Worm (Caenorhabditis elegans) whole organism, late embryonic: ENCODE measurements around the gene mec-14.

Experiments
- C08G9.2 ChIP-seq: sonication (generic microtip); optimal IDR thresholded peaks from 2 replicates; lab custom pipeline; 2016; ENCODE audit warnings: mild to moderate bottlenecking, missing genetic modification characterization, moderate library complexity, missing compliant biosample characterization
- C38D4.7 ChIP-seq: fragments of 200-800 bp; sonication (Bioruptor generic); optimal IDR thresholded peaks from 2 replicates; lab custom pipeline; 2018; ENCODE audit warnings: mild to moderate bottlenecking, missing genetic modification characterization, moderate library complexity, missing compliant biosample characterization
- K09A11.1 ChIP-seq: sonication (generic microtip); optimal IDR thresholded peaks from 2 replicates; lab custom pipeline; 2017; ENCODE audit warnings: antibody characterized with exemption, mild to moderate bottlenecking, missing genetic modification characterization, missing compliant biosample characterization; ENCODE audit not compliant: insufficient read depth
- ahr-1 ChIP-seq: sonication (generic microtip); optimal IDR thresholded peaks from 2 replicates; lab custom pipeline; 2016; ENCODE audit warnings: missing genetic modification characterization, missing compliant biosample characterization
- ceh-18 ChIP-seq: sonication (generic microtip); optimal IDR thresholded peaks from 2 replicates; lab custom pipeline; 2016; ENCODE audit warnings: missing genetic modification characterization, missing compliant biosample characterization
- ceh-2 ChIP-seq: sonication (generic microtip); optimal IDR thresholded peaks from 2 replicates; lab custom pipeline; 2016; ENCODE audit warnings: missing genotype, missing genetic modification characterization, missing compliant biosample characterization
- ceh-24 ChIP-seq: sonication (generic microtip); optimal IDR thresholded peaks from 2 replicates; lab custom pipeline; 2016; ENCODE audit warnings: mild to moderate bottlenecking, missing genetic modification characterization, missing compliant biosample characterization
- ceh-30 ChIP-seq: fragments of 150-350 bp; optimal IDR thresholded peaks from 2 replicates; lab custom pipeline; 2014; ENCODE audit warnings: missing biosample characterization, missing genetic modification characterization
- ceh-31 ChIP-seq: sonication (generic microtip); optimal IDR thresholded peaks from 2 replicates; lab custom pipeline; 2016; ENCODE audit warnings: missing genetic modification characterization, missing compliant biosample characterization
- ceh-34 ChIP-seq: sonication (generic microtip); optimal IDR thresholded peaks from 2 replicates; lab custom pipeline; 2016; ENCODE audit warnings: mild to moderate bottlenecking, missing genetic modification characterization, missing compliant biosample characterization
- ceh-9 ChIP-seq: sonication (generic microtip); optimal IDR thresholded peaks from 2 replicates; lab custom pipeline; 2016; ENCODE audit warnings: mild to moderate bottlenecking, missing genetic modification characterization, inconsistent platforms, missing compliant biosample characterization
- dmd-4 ChIP-seq: sonication (generic microtip); optimal IDR thresholded peaks from 2 replicates; lab custom pipeline; 2016; ENCODE audit warnings: borderline replicate concordance, missing genetic modification characterization, missing compliant biosample characterization
- dve-1 ChIP-seq: sonication (generic microtip); optimal IDR thresholded peaks from 2 replicates; lab custom pipeline; 2017; ENCODE audit warnings: antibody characterized with exemption, mild to moderate bottlenecking, missing genetic modification characterization, missing compliant biosample characterization
- elt-2 ChIP-seq: sonication (generic microtip); optimal IDR thresholded peaks from 2 replicates; lab custom pipeline; 2016; ENCODE audit warnings: missing genetic modification reagents, missing genetic modification characterization, missing compliant biosample characterization
- elt-4 ChIP-seq: sonication (generic microtip); optimal IDR thresholded peaks from 2 replicates; lab custom pipeline; 2016; ENCODE audit warnings: missing genetic modification characterization, missing compliant biosample characterization
- ets-4 ChIP-seq: sonication (generic microtip); optimal IDR thresholded peaks from 2 replicates; lab custom pipeline; 2016; ENCODE audit warnings: missing genetic modification characterization, missing compliant biosample characterization
- fax-1 ChIP-seq: sonication (generic microtip); optimal IDR thresholded peaks from 2 replicates; lab custom pipeline; 2016; ENCODE audit warnings: missing genotype, missing genetic modification characterization, missing compliant biosample characterization
- gmeb-2 ChIP-seq: sonication (generic microtip); optimal IDR thresholded peaks from 2 replicates; lab custom pipeline; 2016; ENCODE audit warnings: missing genetic modification characterization, inconsistent platforms, missing compliant biosample characterization
- hlh-15 ChIP-seq: sonication (generic microtip); optimal IDR thresholded peaks from 2 replicates; lab custom pipeline; 2016; ENCODE audit warnings: missing genetic modification characterization, missing compliant biosample characterization
- hlh-30 ChIP-seq: sonication (generic microtip); optimal IDR thresholded peaks from 2 replicates; lab custom pipeline; 2017; ENCODE audit warnings: antibody characterized with exemption, missing genetic modification characterization, missing compliant biosample characterization; ENCODE audit not compliant: insufficient read depth
- hlh-6 ChIP-seq: sonication (generic microtip); optimal IDR thresholded peaks from 2 replicates; lab custom pipeline; 2016; ENCODE audit warnings: missing genotype, missing genetic modification characterization, missing compliant biosample characterization
- mec-3 ChIP-seq: sonication (generic microtip); optimal IDR thresholded peaks from 2 replicates; lab custom pipeline; 2016; ENCODE audit warnings: borderline replicate concordance, missing genetic modification characterization, missing compliant biosample characterization
- nfya-1 ChIP-seq: sonication (generic microtip); optimal IDR thresholded peaks from 2 replicates; lab custom pipeline; 2017; ENCODE audit warnings: missing genetic modification characterization, mild to moderate bottlenecking, missing compliant biosample characterization, antibody characterized with exemption, moderate library complexity
- nhr-11 ChIP-seq: fragments of 150-350 bp; optimal IDR thresholded peaks from 2 replicates; lab custom pipeline; 2014; ENCODE audit warnings: missing biosample characterization, missing genetic modification characterization
- pat-9 ChIP-seq: fragments of 200-800 bp; sonication (Bioruptor generic); optimal IDR thresholded peaks from 2 replicates; lab custom pipeline; 2018; ENCODE audit warnings: mild to moderate bottlenecking, missing genetic modification characterization, moderate library complexity, missing compliant biosample characterization
- pax-1 ChIP-seq: fragments of 150-350 bp; optimal IDR thresholded peaks from 2 replicates; lab custom pipeline; 2014; ENCODE audit warnings: missing biosample characterization, missing genetic modification characterization
- pros-1 ChIP-seq: fragments of 150-350 bp; optimal IDR thresholded peaks from 2 replicates; lab custom pipeline; 2014; ENCODE audit warnings: missing biosample characterization, missing genetic modification reagents, missing genetic modification characterization
- ref-2 ChIP-seq: sonication (generic microtip); optimal IDR thresholded peaks from 2 replicates; lab custom pipeline; 2016; ENCODE audit warnings: missing genetic modification characterization, missing compliant biosample characterization
- rnt-1 ChIP-seq: sonication (generic microtip); optimal IDR thresholded peaks from 2 replicates; lab custom pipeline; 2016; ENCODE audit warnings: missing genetic modification characterization, missing compliant biosample characterization
- sdc-2 ChIP-seq: sonication (generic microtip); optimal IDR thresholded peaks from 2 replicates; lab custom pipeline; 2016; ENCODE audit warnings: missing genotype, missing genetic modification characterization, missing compliant biosample characterization
- sox-2 ChIP-seq: fragments of 200-800 bp; sonication (Bioruptor generic); IDR thresholded peaks from 2 replicates; pipeline ENCODE4 v1.3.6; 2022; ENCODE audit warnings: missing genetic modification reagents, missing genetic modification characterization, missing compliant biosample characterization
- sox-4 ChIP-seq: sonication (generic microtip); optimal IDR thresholded peaks from 2 replicates; lab custom pipeline; 2017; ENCODE audit warnings: mild to moderate bottlenecking, missing genetic modification characterization, inconsistent platforms, missing compliant biosample characterization
- tbx-2 ChIP-seq: sonication (generic microtip); optimal IDR thresholded peaks from 2 replicates; lab custom pipeline; 2016; ENCODE audit warnings: missing genetic modification characterization, missing compliant biosample characterization
- ttx-3 ChIP-seq: sonication (generic microtip); optimal IDR thresholded peaks from 2 replicates; lab custom pipeline; 2016; ENCODE audit warnings: missing genetic modification reagents, missing genetic modification characterization, missing compliant biosample characterization
- unc-42 ChIP-seq: sonication (generic microtip); optimal IDR thresholded peaks from 2 replicates; lab custom pipeline; 2016; ENCODE audit warnings: missing genotype, missing genetic modification characterization, missing compliant biosample characterization
- unc-55 ChIP-seq: sonication (generic microtip); optimal IDR thresholded peaks from 2 replicates; lab custom pipeline; 2017; ENCODE audit warnings: missing biosample characterization, missing genetic modification reagents, missing genetic modification characterization
- unc-86 ChIP-seq: sonication (generic microtip); optimal IDR thresholded peaks from 2 replicates; lab custom pipeline; 2016; ENCODE audit warnings: missing genetic modification characterization, missing compliant biosample characterization
- zip-5 ChIP-seq: sonication (generic microtip); optimal IDR thresholded peaks from 2 replicates; lab custom pipeline; 2016; ENCODE audit warnings: missing genetic modification characterization, missing compliant biosample characterization

Gene mec-14

DNA sequence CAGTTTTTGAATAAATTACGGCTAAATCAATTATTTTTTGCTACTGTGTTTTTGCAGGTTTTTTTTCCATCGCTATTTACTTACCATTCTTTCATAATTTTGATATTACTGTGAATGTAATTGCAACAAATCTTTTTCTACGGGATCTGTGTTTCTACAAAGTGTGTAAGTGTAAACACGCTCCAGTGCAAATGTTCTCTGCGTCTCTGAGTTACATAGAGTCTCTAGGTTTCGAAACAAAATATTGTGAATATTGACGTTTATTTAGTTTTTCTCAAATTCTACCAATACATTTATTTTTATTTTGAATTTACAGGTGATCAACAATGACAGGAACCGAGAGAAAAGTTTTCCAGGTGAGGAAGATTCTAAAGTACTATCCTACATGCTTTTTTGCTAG is 8.8 kb downstream of the mec-14 start, which contains the start of gene yju-2:
Gene yju-2, plus strand, starts transcription at position 315 of the 400 bp plus-strand sequence.
- TF ChIP-seq C08G9.2: peak; percentile 21
- peak; percentile 2 for TF ChIP-seq sdc-2 (tag; lab: Kevin White, UChicago)
- peak; percentile 47 for TF ChIP-seq ref-2 (tag; lab: Kevin White, UChicago)
- TF ChIP-seq nfya-1: peak; percentile 27
- TF ChIP-seq zip-5: peak; percentile 26
- TF ChIP-seq unc-55 (GFP tag; lab: Kevin White, UChicago): no peak
- peak; percentile 51 for TF ChIP-seq ceh-2 (tag; lab: Kevin White, UChicago)
- no peak for TF ChIP-seq elt-4 (tag; lab: Kevin White, UChicago)
- no peak for TF ChIP-seq K09A11.1 (tag; lab: Kevin White, UChicago)
- peak; percentile 14 for TF ChIP-seq unc-42 (tag; lab: Kevin White, UChicago)
- peak; percentile 57 for TF ChIP-seq tbx-2 (tag; lab: Kevin White, UChicago)
- peak; percentile 66 for TF ChIP-seq ceh-31
- peak; percentile 22 for TF ChIP-seq ets-4 (tag; lab: Kevin White, UChicago)

DNA sequence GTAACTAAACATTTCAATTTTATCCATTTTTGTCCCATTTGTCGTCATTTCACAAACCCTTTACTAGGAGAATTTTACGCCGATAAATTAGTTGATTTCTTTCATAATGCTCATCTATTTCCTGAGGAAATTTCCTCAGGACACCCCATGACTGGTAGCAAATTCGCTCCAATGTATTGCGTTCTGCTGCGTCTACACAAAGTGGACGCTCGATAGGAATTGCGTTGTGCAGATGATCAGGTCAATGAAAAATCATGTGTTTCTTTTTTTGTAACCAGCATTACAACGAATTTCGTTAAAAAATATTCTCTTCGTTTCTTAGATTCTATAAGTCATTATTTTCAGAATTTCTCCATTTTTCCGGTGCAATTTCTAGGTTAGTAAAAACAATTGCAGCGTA is 11.0 kb downstream of the mec-14 start, which contains the start of gene epg-4:
Gene epg-4, plus strand, starts transcription at position 346 of the 400 bp plus-strand sequence.
- TF ChIP-seq rnt-1: peak; percentile 34
- TF ChIP-seq mec-3 (tag; lab: Kevin White, UChicago): no peak
- TF ChIP-seq hlh-30 (tag; lab: Kevin White, UChicago): peak; percentile 91
- TF ChIP-seq ceh-31: peak; percentile 73
- peak; percentile 22 for TF ChIP-seq tbx-2 (tag; lab: Kevin White, UChicago)
- peak; percentile 11 for TF ChIP-seq ttx-3 (tag; lab: Kevin White, UChicago)
- no peak for TF ChIP-seq nhr-11 (tag; lab: Kevin White, UChicago)
- TF ChIP-seq ref-2 (tag; lab: Kevin White, UChicago): peak; percentile 32
- no peak for TF ChIP-seq dve-1 (tag; lab: Kevin White, UChicago)
- peak; percentile 12 for TF ChIP-seq ceh-18
- TF ChIP-seq unc-42 (tag; lab: Kevin White, UChicago): peak; percentile 3

ce11 chrIII:7180613-7181012 is 12.2 kb downstream of the mec-14 start, which contains the start of gene ndab-2:
ndab-2 (plus strand) TSS chrIII:7180752.
- TF ChIP-seq ceh-34 (no peak), gmeb-2 (tag; lab: Kevin White, UChicago) (no peak), dmd-4 (no peak), zip-5 (no peak), hlh-6 (no peak), K09A11.1 (tag; lab: Kevin White, UChicago) (no peak), elt-4 (tag; lab: Kevin White, UChicago) (no peak), C38D4.7 (no peak), sox-4 (tag; lab: Kevin White, UChicago) (no peak), ceh-24 (tag; lab: Kevin White, UChicago) (no peak), hlh-30 (tag; lab: Kevin White, UChicago) (no peak), mec-3 (tag; lab: Kevin White, UChicago) (no peak), elt-2 (tag; lab: Kevin White, UChicago) (no peak), ceh-2 (tag; lab: Kevin White, UChicago) (no peak), pros-1 (no peak), pat-9 (tag; lab: Kevin White, UChicago) (no peak), unc-86 (no peak)

ce11 chrIII:7179538-7180301 is 13.1 kb downstream of the mec-14 start, which contains the start of the genes rps-14 and rpl-36:
rps-14 (minus strand) TSS chrIII:7179588.
rpl-36 (plus strand) TSS chrIII:7180251.
- TF ChIP-seq ahr-1 (tag; lab: Kevin White, UChicago) (no peak), mec-3 (tag; lab: Kevin White, UChicago) (no peak), ceh-18 (peak; percentile 27), ceh-30 (tag; lab: Kevin White, UChicago) (peak; percentile 14), fax-1 (no peak), ref-2 (tag; lab: Kevin White, UChicago) (peak; percentile 2), C08G9.2 (no peak), sox-2 (0 out of 2 replicates have a peak, but pooled peaks have one; percentile 33), ceh-31 (peak; percentile 46), ceh-34 (peak; percentile 13), tbx-2 (tag; lab: Kevin White, UChicago) (peak; percentile 18), hlh-15 (tag; lab: Kevin White, UChicago) (no peak), pax-1 (tag; lab: Kevin White, UChicago) (peak; percentile 81), dmd-4 (no peak), unc-42 (tag; lab: Kevin White, UChicago) (peak; percentile 64), C38D4.7 (no peak), gmeb-2 (tag; lab: Kevin White, UChicago) (no peak), nfya-1 (peak; percentile 87), unc-86 (peak; percentile 26), ceh-9 (tag; lab: Kevin White, UChicago) (no peak)
